Worm (Caenorhabditis elegans): Measurements from ENCODE around the gene Y32F6B.1.

The Y32F6B.1 gene

DNA sequence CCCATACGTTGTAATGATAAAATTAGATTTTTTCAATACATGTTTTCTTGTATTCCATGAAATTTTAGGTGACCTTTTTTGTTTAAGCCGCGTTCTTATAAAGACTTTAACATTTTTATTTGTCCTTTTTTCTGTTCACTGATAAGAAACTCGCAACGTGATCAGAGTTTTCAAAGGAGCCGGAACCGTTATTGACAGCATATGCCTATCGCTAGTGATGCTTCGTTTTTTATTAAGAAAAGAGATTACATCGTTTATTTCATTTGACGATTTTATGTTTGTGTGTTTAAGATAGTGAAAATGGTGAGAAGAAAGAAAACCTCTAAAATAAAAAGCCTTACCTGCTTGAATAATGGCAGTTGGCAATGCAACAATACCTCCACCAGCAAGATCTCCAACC lies 51.9 kb downstream of the Y32F6B.1 start:
- TF ChIP-seq W03F9.2 (tag; optimal IDR thresholded peaks at IDR 0.05) (no peak), him-1 (tag; optimal IDR thresholded peaks at IDR 0.05) (no peak), dao-5 (tag; optimal IDR thresholded peaks at IDR 0.05) (no peak)

Measured in whole organism, L4/young adult.